Worm (Caenorhabditis elegans): ENCODE data around the gene C17E7.12.

DNA sequence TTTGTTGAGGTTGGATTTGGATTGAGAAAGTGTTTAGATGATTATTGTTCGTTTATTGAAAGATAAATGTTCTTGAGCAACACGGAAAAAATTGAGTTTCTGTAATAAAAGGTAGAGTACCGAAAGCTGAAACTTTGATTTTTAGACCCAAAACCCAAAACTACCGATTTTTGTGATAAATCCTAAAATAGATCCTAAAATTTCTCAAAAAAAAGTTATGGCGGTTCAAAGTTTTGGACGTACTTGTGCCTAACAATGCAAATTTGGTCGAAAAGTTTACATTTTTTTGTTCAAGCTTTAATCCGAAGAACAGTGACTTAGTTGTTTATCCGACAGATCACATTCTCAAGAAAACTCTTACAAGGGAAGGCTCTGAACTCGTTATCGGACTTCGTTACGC, 44.6 kb downstream of the C17E7.12 start, which contains the start of gene nhr-185:
- TF ChIP-seq ceh-16 (tag; optimal IDR thresholded peaks at IDR 0.05) (no peak), unc-39 (tag; optimal IDR thresholded peaks at IDR 0.05) (no peak), elt-1 (tag; optimal IDR thresholded peaks at IDR 0.05) (no peak), snpc-4 (tag; optimal IDR thresholded peaks at IDR 0.05) (no peak), nhr-76 (tag; optimal IDR thresholded peaks at IDR 0.05) (no peak)

Measured in whole organism, L3 larva.